Fruit fly (Drosophila melanogaster): ENCODE measurements around the gene fry.

Gene fry

DNA sequence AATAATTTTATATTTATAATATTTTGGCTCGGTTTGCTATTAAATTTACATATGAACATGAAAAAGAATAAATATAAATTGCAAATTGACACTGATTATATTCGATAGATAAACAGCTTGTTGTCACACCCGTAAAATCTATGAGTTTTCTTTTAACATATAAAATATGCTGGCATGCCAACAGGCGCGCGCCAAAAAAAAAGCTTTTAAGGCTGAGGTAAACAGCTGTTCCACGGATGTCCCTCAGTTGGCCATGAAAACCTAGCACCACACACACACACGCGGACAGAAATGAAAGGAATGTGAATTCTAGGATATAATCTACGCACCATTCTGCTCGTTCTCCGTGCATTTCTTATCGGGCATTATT, 15.9 kb upstream of the fry start:
- TF ChIP-seq CG8478 (optimal IDR thresholded peaks at IDR 0.05) (no peak), usp (GFP tag; optimal IDR thresholded peaks at IDR 0.05) (no peak), EcR (GFP tag; optimal IDR thresholded peaks at IDR 0.05) (no peak), Dll (optimal IDR thresholded peaks at IDR 0.05) (no peak), pan (optimal IDR thresholded peaks at IDR 0.05) (no peak)

dm6 chr3L:9694169-9694866, 15.4 kb upstream of the fry start:
- TF ChIP-seq CG8478 (optimal IDR thresholded peaks at IDR 0.05) (no peak), Dll (optimal IDR thresholded peaks at IDR 0.05) (peak; percentile 60)

dm6 chr3L:9693552-9694133, 14.7 kb upstream of the fry start:
- TF ChIP-seq Dll (optimal IDR thresholded peaks at IDR 0.05) (no peak), psq (optimal IDR thresholded peaks at IDR 0.05) (no peak), pan (optimal IDR thresholded peaks at IDR 0.05) (no peak)

dm6 chr3L:9692892-9693551, 14.1 kb upstream of the fry start:
- peak; percentile 47 for TF ChIP-seq Dll (optimal IDR thresholded peaks at IDR 0.05)
- TF ChIP-seq psq (optimal IDR thresholded peaks at IDR 0.05) = no peak
- TF ChIP-seq usp (GFP tag; optimal IDR thresholded peaks at IDR 0.05) = no peak
- TF ChIP-seq EcR (GFP tag; optimal IDR thresholded peaks at IDR 0.05) = no peak
- TF ChIP-seq CG8478 (optimal IDR thresholded peaks at IDR 0.05) = no peak
- TF ChIP-seq pan (optimal IDR thresholded peaks at IDR 0.05) = peak; percentile 92

DNA sequence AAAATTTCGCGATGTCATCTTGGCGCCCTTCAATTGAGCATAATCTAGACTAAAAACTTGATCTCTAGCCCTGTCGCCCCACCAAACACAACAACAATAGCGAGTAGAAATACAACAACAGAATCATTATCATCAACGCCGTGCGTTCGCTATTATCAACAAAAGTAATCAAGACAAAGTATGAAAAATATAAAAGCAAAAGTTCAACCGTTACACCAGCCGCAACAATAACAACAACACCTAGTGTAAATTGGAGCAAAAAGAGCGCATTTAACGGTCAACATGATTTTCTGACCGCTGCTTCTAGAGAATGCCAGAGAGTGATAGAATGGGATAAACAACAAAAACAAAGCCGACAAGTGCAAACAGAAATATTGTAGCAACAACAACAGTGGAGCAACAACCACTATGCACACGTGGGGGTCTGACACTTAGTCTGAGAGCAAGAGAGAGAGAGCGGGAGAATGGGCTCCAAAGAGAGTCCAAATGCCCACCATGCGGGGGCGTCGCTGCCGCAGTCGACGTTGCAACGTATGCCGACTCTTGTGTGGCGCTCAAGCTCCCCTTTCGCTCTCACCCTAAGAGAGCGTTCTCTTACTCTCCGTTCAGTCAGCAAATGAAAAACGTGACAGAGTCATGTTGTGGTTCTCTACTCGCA, 13.5 kb upstream of the fry start:
- TF ChIP-seq CG8478 (optimal IDR thresholded peaks at IDR 0.05) (no peak), usp (GFP tag; optimal IDR thresholded peaks at IDR 0.05) (no peak), psq (optimal IDR thresholded peaks at IDR 0.05) (no peak), EcR (GFP tag; optimal IDR thresholded peaks at IDR 0.05) (no peak), pan (optimal IDR thresholded peaks at IDR 0.05) (no peak)

dm6 chr3L:9691476-9691826, 12.5 kb upstream of the fry start:
- TF ChIP-seq Dll (optimal IDR thresholded peaks at IDR 0.05) (no peak), pan (optimal IDR thresholded peaks at IDR 0.05) (no peak), CG8478 (optimal IDR thresholded peaks at IDR 0.05) (no peak), usp (GFP tag; optimal IDR thresholded peaks at IDR 0.05) (no peak), EcR (GFP tag; optimal IDR thresholded peaks at IDR 0.05) (no peak), psq (optimal IDR thresholded peaks at IDR 0.05) (no peak)

DNA sequence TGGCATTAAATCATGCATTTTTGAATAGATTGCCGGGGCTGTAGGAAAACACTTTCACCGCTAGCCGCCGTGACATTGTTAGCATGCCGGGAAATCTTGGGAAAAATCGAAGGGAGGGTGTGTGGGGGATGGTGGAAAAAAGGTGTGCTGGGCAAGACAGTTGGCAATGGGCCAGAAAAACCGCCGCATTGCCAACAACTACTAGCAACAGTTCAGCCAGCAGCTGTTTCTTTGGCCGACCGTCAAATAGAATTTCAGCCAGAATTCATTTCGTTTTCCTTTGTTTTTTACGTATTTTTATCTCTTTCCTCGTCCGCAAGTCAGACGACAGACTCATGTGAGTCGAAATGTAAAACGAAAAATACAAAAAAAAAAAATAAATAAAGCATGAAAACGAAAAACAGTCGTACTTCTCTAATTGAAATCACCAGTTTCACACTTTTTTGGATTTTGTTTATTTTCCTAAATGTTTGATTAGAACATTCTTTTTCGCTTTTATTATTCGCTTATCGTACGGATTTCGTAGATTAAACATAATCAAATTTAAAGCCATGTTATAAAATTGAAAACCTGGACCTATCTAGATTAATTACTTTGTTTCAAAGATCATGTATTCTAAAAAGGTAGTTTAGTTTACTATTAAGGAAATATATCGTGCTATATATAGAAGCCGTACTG, 12.0 kb upstream of the fry start:
- no peak for TF ChIP-seq pan (optimal IDR thresholded peaks at IDR 0.05)
- TF ChIP-seq EcR (GFP tag; optimal IDR thresholded peaks at IDR 0.05) = no peak

- TF ChIP-seq Dll (optimal IDR thresholded peaks at IDR 0.05) (no peak), CG8478 (optimal IDR thresholded peaks at IDR 0.05) (no peak), usp (GFP tag; optimal IDR thresholded peaks at IDR 0.05) (no peak), psq (optimal IDR thresholded peaks at IDR 0.05) (no peak), pan (optimal IDR thresholded peaks at IDR 0.05) (no peak), EcR (GFP tag; optimal IDR thresholded peaks at IDR 0.05) (no peak)
Measured at dm6 chr3L:9689809-9690208, 10.9 kb upstream of the fry start.

dm6 chr3L:9688674-9689073, 9.8 kb upstream of the fry start:
- TF ChIP-seq usp (GFP tag; optimal IDR thresholded peaks at IDR 0.05) = no peak
- TF ChIP-seq EcR (GFP tag; optimal IDR thresholded peaks at IDR 0.05) = no peak
- TF ChIP-seq pan (optimal IDR thresholded peaks at IDR 0.05) = no peak
- no peak for TF ChIP-seq CG8478 (optimal IDR thresholded peaks at IDR 0.05)
- no peak for TF ChIP-seq Dll (optimal IDR thresholded peaks at IDR 0.05)
- no peak for TF ChIP-seq psq (optimal IDR thresholded peaks at IDR 0.05)

dm6 chr3L:9687536-9687935, 8.6 kb upstream of the fry start:
- TF ChIP-seq Dll (optimal IDR thresholded peaks at IDR 0.05) (no peak), EcR (GFP tag; optimal IDR thresholded peaks at IDR 0.05) (no peak), usp (GFP tag; optimal IDR thresholded peaks at IDR 0.05) (no peak), psq (optimal IDR thresholded peaks at IDR 0.05) (no peak), pan (optimal IDR thresholded peaks at IDR 0.05) (no peak), CG8478 (optimal IDR thresholded peaks at IDR 0.05) (no peak)

DNA sequence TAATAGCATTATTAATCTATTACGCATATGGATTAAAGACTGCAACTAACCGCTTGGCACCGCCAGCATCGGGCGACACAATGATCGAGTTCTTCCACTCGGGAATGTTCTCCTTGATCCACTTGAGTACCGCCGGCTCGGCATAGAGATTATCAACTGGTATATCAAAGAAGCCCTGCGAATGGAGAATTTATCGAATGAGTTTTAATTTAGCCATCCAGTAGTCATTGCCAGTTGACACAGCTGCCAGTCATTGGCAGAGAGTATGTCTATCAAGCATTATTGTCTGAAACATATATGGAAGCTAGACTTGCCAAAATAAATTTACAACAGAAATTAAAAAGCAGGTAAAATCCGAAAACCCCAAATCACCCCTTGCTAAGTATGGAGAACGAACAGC, 6.0 kb upstream of the fry start, which contains the start of gene CG16719:
Gene CG16719 (plus strand): TSS at position 301 of the 400 bp plus-strand sequence.
- TF ChIP-seq CG8478 (optimal IDR thresholded peaks at IDR 0.05) = no peak
- no peak for TF ChIP-seq psq (optimal IDR thresholded peaks at IDR 0.05)
- TF ChIP-seq Dll (optimal IDR thresholded peaks at IDR 0.05) = no peak
- no peak for TF ChIP-seq EcR (GFP tag; optimal IDR thresholded peaks at IDR 0.05)
- no peak for TF ChIP-seq pan (optimal IDR thresholded peaks at IDR 0.05)
- no peak for TF ChIP-seq usp (GFP tag; optimal IDR thresholded peaks at IDR 0.05)

- TF ChIP-seq pan (optimal IDR thresholded peaks at IDR 0.05) (no peak), psq (optimal IDR thresholded peaks at IDR 0.05) (no peak), usp (GFP tag; optimal IDR thresholded peaks at IDR 0.05) (no peak), EcR (GFP tag; optimal IDR thresholded peaks at IDR 0.05) (no peak), CG8478 (optimal IDR thresholded peaks at IDR 0.05) (no peak), Dll (optimal IDR thresholded peaks at IDR 0.05) (no peak)
Measured at dm6 chr3L:9680968-9681367, 2.1 kb upstream of the fry start, which contains the start of gene alphaTub67C. alphaTub67C (plus strand) TSS chr3L:9681268.

All from whole organism.